Worm (Caenorhabditis elegans) whole organism, L4/young adult: ENCODE results near the gene sri-39.
A peak's percentile ranks its signal among the peaks of the same experiment; 100 is the strongest.
"Not testable (repeated sequence)": the region's sequence is repeated elsewhere in the genome, so short reads cannot be mapped to it uniquely, and the experiment has no call there.

ENCODE experiments used
- W03F9.2 ChIP-seq: fragments of 150-350 bp; optimal IDR thresholded peaks from 2 replicates; lab custom pipeline; 2014; ENCODE audit warnings: missing biosample characterization, missing genetic modification characterization
- dao-5 ChIP-seq: sonication (generic microtip); optimal IDR thresholded peaks from 2 replicates; lab custom pipeline; 2016; ENCODE audit warnings: missing genotype, missing genetic modification characterization, moderate library complexity, missing compliant biosample characterization
- him-1 ChIP-seq: sonication (generic microtip); optimal IDR thresholded peaks from 2 replicates; lab custom pipeline; 2016; ENCODE audit warnings: missing genotype, missing genetic modification reagents, missing genetic modification characterization, missing compliant biosample characterization

The sri-39 gene

DNA sequence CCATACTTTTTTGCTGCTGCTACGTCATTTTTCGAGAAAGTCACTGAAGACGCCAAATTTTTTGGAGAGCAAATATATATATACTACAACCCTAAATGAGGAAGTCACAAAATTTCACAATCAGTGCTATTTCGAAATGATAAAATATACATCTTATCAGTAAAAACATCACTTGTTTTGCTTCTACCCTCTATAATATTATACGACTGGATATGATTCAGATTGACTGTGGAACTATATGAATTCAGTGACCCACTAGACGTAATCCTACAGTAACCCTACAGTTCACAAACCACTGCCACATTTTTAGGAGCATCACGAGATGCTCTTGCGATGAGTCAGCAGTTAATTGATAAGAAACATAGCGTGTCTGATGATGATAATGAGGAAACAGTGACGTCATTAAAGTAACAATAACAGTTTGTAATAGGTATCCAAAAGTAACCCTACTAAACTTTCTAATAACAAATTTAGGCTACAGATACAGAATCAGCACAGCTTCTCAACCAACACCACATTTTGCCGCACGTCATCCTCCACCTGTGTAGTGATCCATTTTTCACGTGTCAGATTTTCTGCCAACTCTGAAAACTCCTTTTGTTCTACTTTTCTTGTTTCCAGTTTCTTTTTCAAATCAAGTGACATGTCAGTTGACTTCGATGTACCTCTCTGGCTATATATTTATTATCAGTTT, at the start of gene sri-39, which contains the start of gene F33H12.7:
sri-39 (plus strand) TSS at position 644 of the 694 bp plus-strand sequence.
F33H12.7 (minus strand) TSS at position 51 of the 694 bp plus-strand sequence.
- no peak for TF ChIP-seq him-1 (tag; lab: Kevin White, UChicago)

DNA sequence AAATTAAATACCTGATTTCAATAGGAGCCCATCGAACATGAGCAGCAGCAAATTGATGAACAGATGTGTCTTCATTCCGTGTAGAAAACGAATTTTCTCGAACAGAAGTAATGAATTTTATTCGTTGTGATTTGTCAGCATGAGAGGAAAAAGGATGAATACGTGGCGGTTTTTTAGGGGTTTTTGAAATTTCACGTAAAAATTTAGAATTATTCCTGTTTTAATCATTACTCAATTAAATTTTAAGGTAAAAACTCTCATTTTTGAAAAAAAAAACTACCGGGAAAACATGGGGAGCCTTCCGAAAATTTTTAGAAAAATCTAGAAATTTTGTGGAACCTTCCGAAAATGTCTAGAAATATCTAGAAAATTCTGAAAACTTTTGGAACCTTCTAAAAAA, 49.5 kb upstream of the sri-39 start, which contains the start of gene K02F6.7:
K02F6.7 (minus strand) TSS at position 101 of the 400 bp plus-strand sequence.
- no peak for TF ChIP-seq him-1 (tag; lab: Kevin White, UChicago)
- no peak for TF ChIP-seq W03F9.2 (tag; lab: Kevin White, UChicago)

DNA sequence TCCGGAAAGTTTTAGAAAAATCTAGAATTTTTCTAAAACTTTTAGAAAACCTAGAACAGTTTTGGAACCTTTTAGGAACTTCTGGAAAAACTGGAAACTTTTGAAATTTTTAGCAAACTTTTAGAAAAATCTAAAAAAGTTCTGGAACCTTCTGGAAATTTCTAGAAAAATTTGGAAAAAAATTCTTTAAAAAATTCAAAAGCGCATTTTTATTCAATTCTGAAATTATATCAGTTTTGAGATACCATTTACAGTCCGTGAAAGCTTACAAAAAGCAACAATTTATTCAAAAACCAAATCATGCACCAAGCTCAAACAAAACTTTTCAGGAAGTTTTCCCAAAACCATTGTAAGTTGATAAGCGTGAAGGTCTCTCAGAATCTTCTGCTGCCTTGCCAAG, 49.1 kb upstream of the sri-39 start, which contains the start of gene K02F6.4:
K02F6.4 (plus strand) TSS at position 301 of the 400 bp plus-strand sequence.
- no peak for TF ChIP-seq him-1 (tag; lab: Kevin White, UChicago)

DNA sequence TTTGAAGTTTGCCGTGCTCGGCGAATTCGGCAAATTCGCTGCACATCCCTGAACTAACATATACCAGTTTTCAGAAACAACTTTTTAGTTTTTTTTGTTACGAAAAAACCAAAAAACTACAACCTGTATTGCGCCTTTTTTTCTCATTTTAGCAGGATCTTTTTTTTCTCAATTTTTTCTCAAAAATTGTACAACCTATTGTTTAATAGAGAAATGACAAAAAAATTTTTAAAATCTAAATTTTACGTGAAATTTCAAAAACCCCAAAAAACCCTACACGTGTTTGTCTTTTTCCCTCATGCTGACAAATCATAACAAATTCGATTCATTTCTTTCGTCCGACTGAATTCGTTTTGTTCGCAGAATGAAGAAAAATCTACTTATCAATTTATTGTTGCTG, 41.4 kb upstream of the sri-39 start, which contains the start of gene K02F6.3:
K02F6.3 (plus strand) TSS at position 301 of the 400 bp plus-strand sequence.
- no peak for TF ChIP-seq dao-5 (tag; lab: Kevin White, UChicago)
- TF ChIP-seq him-1 (tag; lab: Kevin White, UChicago): no peak
- no peak for TF ChIP-seq W03F9.2 (tag; lab: Kevin White, UChicago)

DNA sequence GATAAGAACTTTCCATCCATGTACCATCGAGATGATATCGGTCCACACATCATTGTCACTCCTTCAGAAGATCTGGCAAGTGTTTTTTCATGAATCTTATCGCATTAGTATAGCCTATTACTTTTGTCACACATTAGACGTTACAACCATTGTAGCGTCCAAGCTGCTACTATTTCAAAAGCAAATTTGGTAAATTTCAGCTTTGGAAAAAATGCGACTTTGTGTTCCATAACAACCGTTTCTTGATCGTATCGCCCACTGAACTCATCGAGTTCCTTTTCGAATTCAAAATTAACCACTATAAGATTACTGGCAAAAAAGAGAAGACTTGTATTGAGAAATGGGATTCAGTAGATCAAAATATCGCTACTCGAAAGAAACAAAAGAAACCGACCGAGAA, 34.3 kb upstream of the sri-39 start:
- no peak for TF ChIP-seq W03F9.2 (tag; lab: Kevin White, UChicago)
- no peak for TF ChIP-seq dao-5 (tag; lab: Kevin White, UChicago)
- no peak for TF ChIP-seq him-1 (tag; lab: Kevin White, UChicago)

DNA sequence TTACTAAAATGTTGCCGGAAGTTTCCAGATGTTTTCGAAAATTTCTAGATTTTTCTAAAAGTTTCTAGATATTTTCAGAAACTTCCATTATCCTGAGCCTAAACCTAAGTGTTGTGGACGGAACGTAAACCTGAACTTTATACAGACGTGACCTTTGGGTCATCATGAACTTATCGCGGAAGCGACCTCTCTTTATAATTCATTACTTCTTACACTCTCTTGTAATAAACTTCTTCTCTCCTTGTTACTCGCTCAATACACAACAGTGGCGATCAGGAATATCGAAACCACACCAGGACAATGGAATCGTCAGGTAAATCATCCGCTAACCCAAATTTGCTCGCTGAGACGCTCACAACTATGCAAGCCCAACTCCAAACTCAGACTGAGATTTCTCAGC, 33.6 kb upstream of the sri-39 start, which contains the start of gene K02F6.1:
K02F6.1 (plus strand) TSS at position 301 of the 400 bp plus-strand sequence.
- not testable (repeated sequence) for TF ChIP-seq W03F9.2, dao-5, him-1 (tag; lab: Kevin White, UChicago)

DNA sequence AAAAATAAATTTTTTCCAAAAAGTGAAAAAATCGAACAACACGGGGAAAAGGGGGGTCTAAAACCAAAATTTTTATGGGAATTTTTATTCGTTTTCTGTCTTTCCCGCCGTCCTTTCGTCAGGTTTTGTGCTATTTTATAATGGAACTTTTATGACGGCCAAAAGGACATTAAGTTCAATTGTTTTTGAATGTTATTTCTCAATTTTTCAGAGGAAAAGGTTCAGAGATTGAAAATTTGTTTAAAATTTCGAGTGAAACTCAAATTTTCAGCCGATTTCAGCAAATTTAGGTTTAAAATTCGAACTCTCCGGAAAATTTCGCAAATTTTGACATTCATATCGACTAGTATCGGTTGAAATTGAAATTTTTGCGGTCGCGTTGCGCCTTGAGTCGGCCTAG, 23.3 kb upstream of the sri-39 start, which contains the start of gene nep-18:
nep-18 (minus strand) TSS at position 101 of the 400 bp plus-strand sequence.
- TF ChIP-seq W03F9.2 (tag; lab: Kevin White, UChicago): no peak
- TF ChIP-seq him-1 (tag; lab: Kevin White, UChicago): no peak
- TF ChIP-seq dao-5 (tag; lab: Kevin White, UChicago): no peak

DNA sequence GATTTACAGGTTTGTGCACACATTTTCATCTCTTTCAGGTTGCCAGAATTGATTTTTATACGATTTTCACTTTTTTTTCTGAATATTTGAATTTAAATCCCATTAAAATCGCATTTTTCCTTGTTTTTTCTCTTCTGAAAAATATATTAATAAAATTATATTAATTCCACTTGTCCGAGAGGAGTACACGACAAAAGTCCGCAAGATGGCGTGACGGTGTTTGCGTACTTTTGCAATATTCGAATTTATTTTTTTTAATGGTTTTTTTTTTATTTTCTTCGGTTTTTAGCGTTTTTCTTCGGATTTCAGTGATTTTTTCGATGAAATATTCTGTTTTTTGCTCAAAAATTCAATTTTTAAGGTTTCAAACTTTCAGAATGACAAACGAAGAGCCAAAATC, 22.4 kb upstream of the sri-39 start, which contains the start of gene usp-39:
usp-39 (plus strand) TSS at position 377 of the 400 bp plus-strand sequence.
- TF ChIP-seq him-1 (tag; lab: Kevin White, UChicago): peak; percentile 52
- no peak for TF ChIP-seq dao-5 (tag; lab: Kevin White, UChicago)
- TF ChIP-seq W03F9.2 (tag; lab: Kevin White, UChicago): peak; percentile 86

DNA sequence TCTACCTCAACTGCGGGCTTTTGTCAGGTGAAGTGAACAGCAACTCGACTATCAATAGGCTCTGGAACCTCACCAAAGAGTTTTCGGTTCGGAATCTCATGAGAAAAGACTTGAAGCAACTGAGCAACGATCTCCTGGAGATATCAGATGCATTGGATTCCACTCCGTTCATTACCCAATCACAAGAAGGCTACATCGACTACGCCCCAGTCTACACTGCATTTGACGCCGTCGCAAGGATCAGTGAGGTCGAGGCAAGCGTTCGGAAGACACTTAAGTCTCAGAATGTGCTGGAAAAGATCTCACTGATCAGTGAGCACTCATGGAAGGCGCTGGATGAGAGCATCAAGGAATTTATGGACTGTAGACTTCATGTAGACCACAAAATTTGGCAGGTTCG, 9.1 kb upstream of the sri-39 start:
- TF ChIP-seq him-1 (tag; lab: Kevin White, UChicago): no peak
- no peak for TF ChIP-seq W03F9.2 (tag; lab: Kevin White, UChicago)
- TF ChIP-seq dao-5 (tag; lab: Kevin White, UChicago): no peak

DNA sequence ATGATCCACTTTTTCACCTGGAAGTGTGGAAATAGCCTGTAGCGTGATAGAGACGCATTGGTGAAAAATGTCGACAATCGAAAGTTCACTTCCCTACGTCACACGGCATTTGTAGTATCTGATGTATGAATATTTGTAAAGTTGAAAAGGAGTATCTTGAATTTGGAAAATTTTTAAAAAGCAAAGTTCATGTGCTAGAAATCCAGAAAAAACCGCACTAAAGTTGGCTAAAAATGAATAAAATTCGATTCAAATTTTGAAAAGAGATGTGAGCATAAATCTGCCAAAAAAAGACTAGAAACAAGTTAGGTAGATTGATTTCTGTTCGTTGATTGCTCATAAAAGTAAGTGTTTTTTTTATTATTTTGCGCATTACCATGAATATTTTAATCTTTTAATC, 4.3 kb upstream of the sri-39 start, which contains the start of gene sri-74:
sri-74 (minus strand) TSS at position 101 of the 400 bp plus-strand sequence.
- TF ChIP-seq W03F9.2 (tag; lab: Kevin White, UChicago) (no peak), him-1 (tag; lab: Kevin White, UChicago) (no peak), dao-5 (tag; lab: Kevin White, UChicago) (no peak)

DNA sequence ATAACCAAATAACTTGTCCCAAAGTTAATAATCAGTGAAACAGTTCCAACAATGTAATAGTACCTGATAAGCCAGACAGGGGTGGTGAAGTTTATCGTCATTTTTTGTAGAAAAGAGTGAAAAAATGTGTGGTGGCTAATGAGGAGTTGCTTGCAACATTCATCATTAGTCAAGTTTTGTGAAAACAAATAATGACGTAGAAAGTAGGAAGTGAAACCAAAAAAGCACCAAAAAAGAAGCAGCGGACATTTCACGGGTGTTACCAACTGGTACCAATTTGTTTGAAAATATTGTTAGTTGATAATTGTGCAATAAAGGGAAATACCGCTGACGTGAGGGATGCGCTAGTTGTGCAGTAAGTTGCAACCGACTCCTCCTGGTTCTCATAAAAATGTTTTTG, 1.8 kb upstream of the sri-39 start, which contains the start of gene sri-36:
sri-36 (minus strand) TSS at position 101 of the 400 bp plus-strand sequence.
- TF ChIP-seq him-1 (tag; lab: Kevin White, UChicago) (no peak), W03F9.2 (tag; lab: Kevin White, UChicago) (no peak), dao-5 (tag; lab: Kevin White, UChicago) (no peak)

DNA sequence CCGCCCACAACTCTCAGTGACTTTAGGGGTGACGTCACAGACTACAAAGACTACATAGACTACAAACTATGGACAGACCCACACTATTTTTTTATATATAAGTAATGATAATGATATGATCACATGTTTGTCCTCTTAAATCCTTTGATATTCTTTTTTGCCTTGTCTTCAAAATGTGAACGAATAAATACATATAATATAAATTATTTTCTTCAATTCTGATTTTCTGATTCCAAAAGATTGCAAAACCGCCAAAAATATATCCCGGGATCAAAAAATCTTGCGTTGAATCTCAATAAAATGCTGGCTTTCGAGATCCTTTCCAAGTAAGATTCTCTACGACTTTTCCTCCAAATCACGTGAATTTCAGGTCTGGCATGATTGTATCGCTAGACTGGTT, 12.9 kb downstream of the sri-39 start, which contains the start of gene F33H12.1:
F33H12.1 (plus strand) TSS at position 301 of the 400 bp plus-strand sequence.
- not testable (repeated sequence) for TF ChIP-seq W03F9.2, him-1, dao-5 (tag; lab: Kevin White, UChicago)

DNA sequence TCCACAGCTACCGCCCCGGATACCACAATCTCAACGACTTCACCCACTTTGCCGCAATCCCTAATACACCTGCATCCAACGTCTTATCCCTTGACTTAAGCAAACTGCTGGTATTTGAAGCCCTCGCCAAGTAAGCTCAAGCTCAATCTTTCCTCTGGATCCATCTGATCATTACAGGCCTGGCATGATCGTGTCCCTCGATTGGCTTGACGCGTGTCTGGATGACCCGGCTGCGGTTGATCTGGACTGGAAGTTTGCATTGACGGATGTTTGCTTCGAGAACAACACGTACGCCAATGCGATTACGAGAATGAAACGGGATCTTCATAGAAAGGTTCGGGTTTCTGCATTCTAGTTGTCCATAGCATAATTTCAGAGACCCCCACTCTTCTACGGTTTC, 13.6 kb downstream of the sri-39 start:
- TF ChIP-seq him-1 (tag; lab: Kevin White, UChicago) (no peak), dao-5 (tag; lab: Kevin White, UChicago) (no peak), W03F9.2 (tag; lab: Kevin White, UChicago) (no peak)
